Worm (Caenorhabditis elegans) whole organism, young adult: ENCODE results near the gene Y57G11C.1144.
"Not testable (repeated sequence)": the region's sequence is repeated elsewhere in the genome, so short reads cannot be mapped to it uniquely, and the experiment has no call there.

Experiments used
- B0261.1 ChIP-seq: sonication (generic microtip); optimal IDR thresholded peaks from 2 replicates; lab custom pipeline; 2016; ENCODE audit warnings: mild to moderate bottlenecking, missing genetic modification characterization, moderate library complexity, missing compliant biosample characterization
- D2030.7 ChIP-seq: fragments of 200-800 bp; sonication (Bioruptor generic); IDR thresholded peaks from 2 replicates; pipeline ENCODE4 v1.3.6; 2022; ENCODE audit warnings: missing genetic modification reagents, missing genetic modification characterization, missing compliant biosample characterization
- F10E7.11 ChIP-seq: sonication (generic microtip); optimal IDR thresholded peaks from 2 replicates; lab custom pipeline; 2017; ENCODE audit warnings: mild to moderate bottlenecking, missing genetic modification characterization, moderate library complexity, missing compliant biosample characterization
- F39B2.1 ChIP-seq: fragments of 200-800 bp; sonication (Bioruptor generic); IDR thresholded peaks from 2 replicates; pipeline ENCODE4 v1.3.6; 2022; ENCODE audit warnings: missing genetic modification reagents, missing genetic modification characterization, missing compliant biosample characterization
- F57C9.4 ChIP-seq: sonication (generic microtip); optimal IDR thresholded peaks from 2 replicates; lab custom pipeline; 2017; ENCODE audit warnings: mild to moderate bottlenecking, missing genetic modification characterization, missing compliant biosample characterization
- Y56A3A.18 ChIP-seq: fragments of 200-800 bp; sonication (Bioruptor generic); IDR thresholded peaks from 2 replicates; pipeline ENCODE4 v1.3.6; 2022; ENCODE audit warnings: missing genetic modification reagents, missing genetic modification characterization, missing compliant biosample characterization
- Y79H2A.3 ChIP-seq: fragments of 200-800 bp; sonication (Bioruptor generic); conservative IDR thresholded peaks from 2 replicates; pipeline ENCODE4 v1.3.6; 2022; ENCODE audit warnings: missing genetic modification reagents, missing genetic modification characterization, missing compliant biosample characterization
- Y95B8A.8 ChIP-seq: fragments of 200-800 bp; sonication (Bioruptor generic); IDR thresholded peaks from 2 replicates; pipeline ENCODE4 v1.3.6; 2022; ENCODE audit warnings: missing genetic modification reagents, missing genetic modification characterization, missing compliant biosample characterization
- akir-1 ChIP-seq: fragments of 200-800 bp; sonication (Bioruptor generic); optimal IDR thresholded peaks from 2 replicates; lab custom pipeline; 2018; ENCODE audit warnings: mild to moderate bottlenecking, missing genetic modification characterization, moderate library complexity, missing compliant biosample characterization
- atf-7 ChIP-seq: sonication (generic microtip); optimal IDR thresholded peaks from 2 replicates; lab custom pipeline; 2017; ENCODE audit warnings: mild to moderate bottlenecking, missing genetic modification characterization, missing compliant biosample characterization
- attf-6 ChIP-seq: fragments of 200-800 bp; sonication (Bioruptor generic); IDR thresholded peaks from 2 replicates; pipeline ENCODE4 v1.3.6; 2022; ENCODE audit warnings: missing genetic modification reagents, missing genetic modification characterization, missing compliant biosample characterization
- dpl-1 ChIP-seq: fragments of 150-350 bp; optimal IDR thresholded peaks from 2 replicates; lab custom pipeline; 2014; ENCODE audit warnings: missing biosample characterization, missing genetic modification reagents, missing genetic modification characterization
- egl-18 ChIP-seq: fragments of 200-800 bp; sonication (Bioruptor generic); IDR thresholded peaks from 2 replicates; pipeline ENCODE4 v1.3.6; 2022; ENCODE audit warnings: missing genetic modification reagents, missing genetic modification characterization, missing compliant biosample characterization
- hmg-1.2 ChIP-seq: fragments of 200-800 bp; sonication (Bioruptor generic); IDR thresholded peaks from 2 replicates; pipeline ENCODE4 v1.3.6; 2022; ENCODE audit warnings: missing genetic modification reagents, missing genetic modification characterization, missing compliant biosample characterization
- lag-1 ChIP-seq: fragments of 200-800 bp; sonication (Bioruptor generic); IDR thresholded peaks from 2 replicates; pipeline ENCODE4 v1.3.6; 2022; ENCODE audit warnings: missing genetic modification reagents, missing genetic modification characterization, missing compliant biosample characterization
- lin-26 ChIP-seq: fragments of 200-800 bp; sonication (Bioruptor generic); IDR thresholded peaks from 2 replicates; pipeline ENCODE4 v1.3.6; 2022; ENCODE audit warnings: missing genetic modification reagents, missing genetic modification characterization, missing compliant biosample characterization
- lir-1 ChIP-seq: fragments of 200-800 bp; sonication (Bioruptor generic); conservative IDR thresholded peaks from 2 replicates; pipeline ENCODE4 v1.3.6; 2022; ENCODE audit warnings: missing genetic modification reagents, missing genetic modification characterization, missing compliant biosample characterization
- nhr-80 ChIP-seq: sonication (generic microtip); optimal IDR thresholded peaks from 2 replicates; lab custom pipeline; 2016; ENCODE audit warnings: missing genetic modification characterization, missing compliant biosample characterization
- rpc-1 ChIP-seq, 2 experiments: fragments of 150-350 bp in 1 of 2; sonication (generic microtip) in 1 of 2; optimal IDR thresholded peaks; 2 replicates each; lab custom pipeline; 2014 to 2018; ENCODE audit warnings: missing biosample characterization in 1 of 2, missing genetic modification characterization in 1 of 2, missing genetic modification reagents in 1 of 2, missing genotype in 1 of 2
- snpc-1.1 ChIP-seq: sonication (generic microtip); optimal IDR thresholded peaks from 2 replicates; lab custom pipeline; 2017; ENCODE audit warnings: missing genetic modification characterization, mild to moderate bottlenecking, missing compliant biosample characterization, antibody characterized with exemption, moderate library complexity, missing genotype, missing genetic modification reagents; ENCODE audit not compliant: insufficient read depth
- snpc-1.3 ChIP-seq: sonication (generic microtip); optimal IDR thresholded peaks from 2 replicates; lab custom pipeline; 2017; ENCODE audit warnings: missing genetic modification characterization, mild to moderate bottlenecking, missing compliant biosample characterization, antibody characterized with exemption, moderate library complexity, missing genotype, missing genetic modification reagents; ENCODE audit not compliant: insufficient read depth
- snpc-4 ChIP-seq, 5 experiments: fragments of 150-350 bp in 1 of 5; sonication (generic microtip) in 4 of 5; optimal IDR thresholded peaks; 2 replicates each; lab custom pipeline; 2014 to 2018; ENCODE audit warnings: missing genetic modification characterization in 5 of 5, missing biosample characterization in 3 of 5, antibody characterized with exemption in 2 of 5, mild to moderate bottlenecking in 2 of 5, missing compliant biosample characterization in 2 of 5, missing genotype in 2 of 5, moderate library complexity in 2 of 5, missing genetic modification reagents in 1 of 5
- sptf-2 ChIP-seq: fragments of 200-800 bp; sonication (Bioruptor generic); optimal IDR thresholded peaks from 2 replicates; lab custom pipeline; 2018; ENCODE audit warnings: mild to moderate bottlenecking, missing genetic modification characterization, missing compliant biosample characterization
- tbp1 ChIP-seq: fragments of 200-800 bp; sonication (Bioruptor generic); optimal IDR thresholded peaks from 2 replicates; lab custom pipeline; 2018; ENCODE audit warnings: mild to moderate bottlenecking, missing genetic modification characterization, missing compliant biosample characterization
- unc-130 ChIP-seq: sonication (generic microtip); optimal IDR thresholded peaks from 2 replicates; lab custom pipeline; 2016; ENCODE audit warnings: missing genetic modification reagents, missing genetic modification characterization, missing compliant biosample characterization
- zfh-2 ChIP-seq: fragments of 200-800 bp; sonication (Bioruptor generic); conservative IDR thresholded peaks from 2 replicates; pipeline ENCODE4 v1.3.6; 2022; ENCODE audit warnings: missing genetic modification reagents, missing genetic modification characterization, missing compliant biosample characterization
- zim-3 ChIP-seq: sonication (generic microtip); optimal IDR thresholded peaks from 2 replicates; lab custom pipeline; 2017; ENCODE audit warnings: mild to moderate bottlenecking, missing genetic modification characterization, moderate library complexity, missing compliant biosample characterization
- ztf-28 ChIP-seq: fragments of 200-800 bp; sonication (Bioruptor generic); IDR thresholded peaks from 2 replicates; pipeline ENCODE4 v1.3.6; 2022; ENCODE audit warnings: missing genetic modification reagents, missing genetic modification characterization, missing compliant biosample characterization
- ztf-3 ChIP-seq: fragments of 200-800 bp; sonication (Bioruptor generic); optimal IDR thresholded peaks from 2 replicates; lab custom pipeline; 2018; ENCODE audit warnings: mild to moderate bottlenecking, missing genetic modification characterization, missing compliant biosample characterization

Y57G11C.1144 gene

ce11 chrIV:14911134-14911760 is 25.9 kb upstream of the Y57G11C.1144 start:
- peak; percentile 95 for TF ChIP-seq attf-6 (GFP tag; lab: Robert Waterston, UW)
- peak; percentile 64 for TF ChIP-seq tbp1
- TF ChIP-seq hmg-1.2 (GFP tag; lab: Robert Waterston, UW): peak; percentile 66
- peak; percentile 6 for TF ChIP-seq rpc-1 (optimal IDR thresholded peaks at IDR 0.05; lab: Kevin White, UChicago)
- peak; percentile 63 for TF ChIP-seq rpc-1 (tag; optimal IDR thresholded peaks at IDR 0.05; lab: Kevin White, UChicago)
- peak; percentile 38 for TF ChIP-seq B0261.1 (tag; lab: Kevin White, UChicago)
- not testable (repeated sequence) for TF ChIP-seq snpc-4 (GFP tag; optimal IDR thresholded peaks at IDR 0.05; lab: Kevin White, UChicago)
- peak in 2 of 4 experiments; percentile 9 to 84 for TF ChIP-seq snpc-4 (tag; optimal IDR thresholded peaks at IDR 0.05; lab: Kevin White, UChicago)

ce11 chrIV:14919310-14919709 is 17.8 kb upstream of the Y57G11C.1144 start, which contains the start of gene ccch-5:
ccch-5 (plus strand) TSS chrIV:14919610.
- TF ChIP-seq snpc-1.3 (no peak), akir-1 (GFP tag; lab: Kevin White, UChicago) (no peak), Y79H2A.3 (GFP tag; lab: Robert Waterston, UW) (no peak), ztf-28 (GFP tag; lab: Robert Waterston, UW) (no peak), egl-18 (GFP tag; lab: Robert Waterston, UW) (no peak), unc-130 (GFP tag; lab: Kevin White, UChicago) (no peak), Y56A3A.18 (GFP tag; lab: Robert Waterston, UW) (no peak), dpl-1 (GFP tag; lab: Kevin White, UChicago) (no peak), lir-1 (GFP tag; lab: Robert Waterston, UW) (no peak), F39B2.1 (no peak), ztf-3 (no peak)

ce11 chrIV:14929421-14929820 is 7.7 kb upstream of the Y57G11C.1144 start, which contains the start of gene Y57G11C.28:
Y57G11C.28 (plus strand) TSS chrIV:14929721.
- TF ChIP-seq zfh-2 (GFP tag; lab: Robert Waterston, UW): no peak

- peak; percentile 84 for TF ChIP-seq snpc-4 (GFP tag; optimal IDR thresholded peaks at IDR 0.05; lab: Kevin White, UChicago)
- TF ChIP-seq snpc-4 (tag; optimal IDR thresholded peaks at IDR 0.05; lab: Kevin White, UChicago): peak; percentile 48 to 97 (median 90)
- 0 out of 2 replicates have a peak, but pooled peaks have one; percentile 14 for TF ChIP-seq D2030.7 (GFP tag; lab: Robert Waterston, UW)
- TF ChIP-seq attf-6 (GFP tag; lab: Robert Waterston, UW): peak; percentile 89
- TF ChIP-seq Y79H2A.3 (GFP tag; lab: Robert Waterston, UW): no peak
- TF ChIP-seq nhr-80 (tag; lab: Kevin White, UChicago): no peak
- TF ChIP-seq sptf-2 (GFP tag; lab: Kevin White, UChicago): no peak
- peak; percentile 73 for TF ChIP-seq snpc-1.1 (tag; lab: Kevin White, UChicago)
- TF ChIP-seq hmg-1.2 (GFP tag; lab: Robert Waterston, UW): peak; percentile 57
Observed at ce11 chrIV:14932640-14933039, 4.5 kb upstream of the Y57G11C.1144 start, which contains the start of gene Y57G11C.1131. Y57G11C.1131 (plus strand) TSS chrIV:14932972.

- not testable (repeated sequence) for TF ChIP-seq F57C9.4 (tag; lab: Kevin White, UChicago); lag-1 (GFP tag; lab: Robert Waterston, UW); akir-1 (GFP tag; lab: Kevin White, UChicago)
Observed at ce11 chrIV:14938596-14938995, 1.5 kb downstream of the Y57G11C.1144 start, which contains the start of gene Y57G11C.30. Y57G11C.30 (plus strand) TSS chrIV:14938896.

ce11 chrIV:14944234-14944633 is 7.1 kb downstream of the Y57G11C.1144 start, which contains the start of gene Y57G11C.48:
Y57G11C.48 (minus strand) TSS chrIV:14944334.
- TF ChIP-seq zim-3 (tag; lab: Kevin White, UChicago): no peak
- TF ChIP-seq F10E7.11 (tag; lab: Kevin White, UChicago): no peak
- no peak for TF ChIP-seq lin-26 (GFP tag; lab: Robert Waterston, UW)
- TF ChIP-seq rpc-1 (optimal IDR thresholded peaks at IDR 0.05; lab: Kevin White, UChicago): no peak
- no peak for TF ChIP-seq rpc-1 (tag; optimal IDR thresholded peaks at IDR 0.05; lab: Kevin White, UChicago)
- TF ChIP-seq atf-7: no peak
- peak; percentile 17; the same call in 1 of the 2 replicates for TF ChIP-seq attf-6 (GFP tag; lab: Robert Waterston, UW)
- no peak for TF ChIP-seq Y95B8A.8 (GFP tag; lab: Robert Waterston, UW)
